Fruit fly (Drosophila melanogaster): ENCODE data around the gene CG3345.

Gene CG3345

dm6 chr2L:273603-274002 lies 4.7 kb downstream of the CG3345 start, which contains the start of the genes mbm and CG11555 (continued):
- TF ChIP-seq Lhr (GFP tag; optimal IDR thresholded peaks at IDR 0.05) (no peak), CG8765 (GFP tag; IDR thresholded peaks at IDR 0.05) (no peak), inv (GFP tag; IDR thresholded peaks at IDR 0.05; ENCODE audit: partially characterized antibody) (no peak), Nf-YB (GFP tag; optimal IDR thresholded peaks at IDR 0.05) (peak; percentile 44), Antp (GFP tag; optimal IDR thresholded peaks at IDR 0.05) (no peak), HLH4C (GFP tag; IDR thresholded peaks at IDR 0.05; ENCODE audit: partially characterized antibody) (peak; percentile 50), wdn (GFP tag; IDR thresholded peaks at IDR 0.05) (no peak), CG17912 (GFP tag; optimal IDR thresholded peaks at IDR 0.05) (no peak), CG17385 (GFP tag; optimal IDR thresholded peaks at IDR 0.05) (no peak), vnd (GFP tag; IDR thresholded peaks at IDR 0.05; ENCODE audit: partially characterized antibody) (no peak), CG8089 (GFP tag; optimal IDR thresholded peaks at IDR 0.05) (no peak), CG15011 (GFP tag; optimal IDR thresholded peaks at IDR 0.05) (no peak), hb (GFP tag; IDR thresholded peaks at IDR 0.05; ENCODE audit: partially characterized antibody) (peak; percentile 51; the same call in 1 of the 3 replicates), CG13424 (tag; optimal IDR thresholded peaks at IDR 0.05) (peak; percentile 48), CG34224 (GFP tag; IDR thresholded peaks at IDR 0.05; ENCODE audit: partially characterized antibody) (peak; percentile 53; the same call in 2 of the 3 replicates), insv (GFP tag; optimal IDR thresholded peaks at IDR 0.05) (peak in 1 of 2 experiments; percentile 25), gcm (GFP tag; optimal IDR thresholded peaks at IDR 0.05) (peak; percentile 10), D19B (GFP tag; optimal IDR thresholded peaks at IDR 0.05) (no peak), pb (GFP tag; optimal IDR thresholded peaks at IDR 0.05) (no peak), exex (tag; optimal IDR thresholded peaks at IDR 0.05) (no peak), bbx (GFP tag; IDR thresholded peaks at IDR 0.05; ENCODE audit: partially characterized antibody) (peak; percentile 29), CG15514 (GFP tag; optimal IDR thresholded peaks at IDR 0.05) (peak; percentile 55), CG3281 (GFP tag; optimal IDR thresholded peaks at IDR 0.05) (peak; percentile 47), stwl (tag; optimal IDR thresholded peaks at IDR 0.05) (peak; percentile 8), CG9727 (GFP tag; optimal IDR thresholded peaks at IDR 0.05) (no peak), Ets97D (GFP tag; optimal IDR thresholded peaks at IDR 0.05) (no peak), Max (GFP tag; optimal IDR thresholded peaks at IDR 0.05) (peak; percentile 65), CG13775 (GFP tag; optimal IDR thresholded peaks at IDR 0.05) (peak; percentile 34), Sox102F (GFP tag; optimal IDR thresholded peaks at IDR 0.05) (no peak), Sry-β (GFP tag; optimal IDR thresholded peaks at IDR 0.05) (peak; percentile 98), Hmr (GFP tag; optimal IDR thresholded peaks at IDR 0.05) (no peak), ftz-f1 (GFP tag; optimal IDR thresholded peaks at IDR 0.05) (no peak), CG10366 (GFP tag; IDR thresholded peaks at IDR 0.05) (no peak), CG8388 (GFP tag; optimal IDR thresholded peaks at IDR 0.05) (peak; percentile 13), CG4730 (GFP tag; IDR thresholded peaks at IDR 0.05) (no peak), yki (optimal IDR thresholded peaks at IDR 0.05) (no peak), Hr51 (GFP tag; optimal IDR thresholded peaks at IDR 0.05) (no peak), CG8478 (optimal IDR thresholded peaks at IDR 0.05) (no peak), CG15601 (tag; optimal IDR thresholded peaks at IDR 0.05) (peak; percentile 34), ac (GFP tag; optimal IDR thresholded peaks at IDR 0.05) (no peak), gce (GFP tag; IDR thresholded peaks at IDR 0.05) (no peak), Bgb (GFP tag; IDR thresholded peaks at IDR 0.05; ENCODE audit: partially characterized antibody) (no peak), CG14441 (GFP tag; IDR thresholded peaks at IDR 0.05) (no peak), org-1 (GFP tag; optimal IDR thresholded peaks at IDR 0.05) (no peak), NC2α (GFP tag; optimal IDR thresholded peaks at IDR 0.05) (no peak), Atf6 (GFP tag; IDR thresholded peaks at IDR 0.05) (no peak), CG14710 (tag; optimal IDR thresholded peaks at IDR 0.05) (peak; percentile 55), nerfin-2 (GFP tag; IDR thresholded peaks at IDR 0.05; ENCODE audit: partially characterized antibody) (no peak), amos (GFP tag; IDR thresholded peaks at IDR 0.05; ENCODE audit: partially characterized antibody) (peak; percentile 34; the same call in 1 of the 2 replicates), pita (GFP tag; optimal IDR thresholded peaks at IDR 0.05) (no peak)
